Fruit fly (Drosophila melanogaster): ENCODE measurements around the gene rgn.
A peak's percentile ranks its signal among the peaks of the same experiment; 100 is the strongest.

rgn gene

dm6 chr3L:21382158-21382610 is at the start of gene rgn:
TSS of gene rgn (plus strand) at chr3L:21382501.
- peak; percentile 54 for TF ChIP-seq noc (tag; optimal IDR thresholded peaks at IDR 0.05)

- no peak for TF ChIP-seq noc (tag; optimal IDR thresholded peaks at IDR 0.05)
Observed at dm6 chr3L:21334999-21335631, 47.2 kb upstream of the rgn start, which contains the start of gene Tsr1. TSS of gene Tsr1 (plus strand) at chr3L:21335215.

dm6 chr3L:21342592-21342991 is 39.7 kb upstream of the rgn start:
- TF ChIP-seq noc (tag; optimal IDR thresholded peaks at IDR 0.05), result no peak

- TF ChIP-seq noc (tag; optimal IDR thresholded peaks at IDR 0.05), result no peak
Observed at dm6 chr3L:21343254-21344083, 38.8 kb upstream of the rgn start, which contains the start of the genes Tbc1d8-9 and CG32436. TSS of gene Tbc1d8-9 (minus strand) at chr3L:21343716. TSS of gene CG32436 (plus strand) at chr3L:21344033.

dm6 chr3L:21346463-21347196 is 35.7 kb upstream of the rgn start:
- TF ChIP-seq noc (tag; optimal IDR thresholded peaks at IDR 0.05), result no peak

- TF ChIP-seq noc (tag; optimal IDR thresholded peaks at IDR 0.05), result no peak
Observed at dm6 chr3L:21347197-21347831, 35.0 kb upstream of the rgn start.

- no peak for TF ChIP-seq noc (tag; optimal IDR thresholded peaks at IDR 0.05)
Observed at dm6 chr3L:21348983-21349432, 33.3 kb upstream of the rgn start, which contains the start of gene ebd2. TSS of gene ebd2 (minus strand) at chr3L:21349288.

- no peak for TF ChIP-seq noc (tag; optimal IDR thresholded peaks at IDR 0.05)
Observed at dm6 chr3L:21356395-21356794, 25.9 kb upstream of the rgn start, which contains the start of gene CG12971. TSS of gene CG12971 (minus strand) at chr3L:21356495.

- no peak for TF ChIP-seq noc (tag; optimal IDR thresholded peaks at IDR 0.05)
Observed at dm6 chr3L:21357383-21357782, 24.9 kb upstream of the rgn start, which contains the start of gene CG32437. TSS of gene CG32437 (plus strand) at chr3L:21357683.

- no peak for TF ChIP-seq noc (tag; optimal IDR thresholded peaks at IDR 0.05)
Observed at dm6 chr3L:21359879-21360278, 22.4 kb upstream of the rgn start, which contains the start of gene CG32440. TSS of gene CG32440 (plus strand) at chr3L:21360179.

dm6 chr3L:21363926-21364537 is 18.3 kb upstream of the rgn start:
- no peak for TF ChIP-seq noc (tag; optimal IDR thresholded peaks at IDR 0.05)

- no peak for TF ChIP-seq noc (tag; optimal IDR thresholded peaks at IDR 0.05)
Observed at dm6 chr3L:21371230-21371629, 11.1 kb upstream of the rgn start.

dm6 chr3L:21380126-21380525 is 2.2 kb upstream of the rgn start:
- TF ChIP-seq noc (tag; optimal IDR thresholded peaks at IDR 0.05), result no peak

- no peak for TF ChIP-seq noc (tag; optimal IDR thresholded peaks at IDR 0.05)
Observed at dm6 chr3L:21380581-21381175, 1.6 kb upstream of the rgn start.

dm6 chr3L:21381746-21382145 is 555 bp upstream of the rgn start:
- TF ChIP-seq noc (tag; optimal IDR thresholded peaks at IDR 0.05), result no peak
